Fruit fly (Drosophila melanogaster) whole organism, embryonic: Measurements from ENCODE around the gene CG12438.

Source experiments
- CG12071 ChIP-seq: fragments of 200-800 bp; sonication (Bioruptor generic); optimal IDR thresholded peaks from 3 replicates; lab custom pipeline; 2018; ENCODE audit warnings: missing biosample characterization, mild to moderate bottlenecking, missing genetic modification characterization
- CG1233 ChIP-seq: fragments of 200-800 bp; sonication (Bioruptor generic); optimal IDR thresholded peaks from 4 replicates; lab custom pipeline; 2018; ENCODE audit warnings: missing biosample characterization, mild to moderate bottlenecking, missing genetic modification characterization
- CG13296 ChIP-seq: fragments of 200-800 bp; sonication (Bioruptor generic); optimal IDR thresholded peaks from 3 replicates; lab custom pipeline; 2018; ENCODE audit warnings: missing biosample characterization, mild to moderate bottlenecking, missing genetic modification characterization
- CG13624 ChIP-seq: fragments of 200-800 bp; sonication (Bioruptor generic); optimal IDR thresholded peaks from 2 replicates; lab custom pipeline; 2016; ENCODE audit warnings: missing biosample characterization, missing genetic modification characterization
- CG14860 ChIP-seq: fragments of 200-800 bp; sonication (Bioruptor generic); IDR thresholded peaks from 3 replicates; pipeline ENCODE4 v1.3.6; 2022; ENCODE audit warnings: missing biosample characterization, missing genetic modification characterization; ENCODE audit not compliant: partially characterized antibody
- CG15269 ChIP-seq: fragments of 200-800 bp; sonication (Bioruptor generic); optimal IDR thresholded peaks from 2 replicates; lab custom pipeline; 2018; ENCODE audit warnings: missing biosample characterization, mild to moderate bottlenecking, missing genetic modification characterization, moderate library complexity
- CG15696 ChIP-seq: fragments of 200-800 bp; sonication (Bioruptor generic); optimal IDR thresholded peaks from 2 replicates; lab custom pipeline; 2019; ENCODE audit warnings: missing biosample characterization, mild to moderate bottlenecking, missing genetic modification characterization, moderate library complexity
- CG1603 ChIP-seq: fragments of 200-800 bp; sonication (Bioruptor generic); optimal IDR thresholded peaks from 2 replicates; lab custom pipeline; 2019; ENCODE audit warnings: missing biosample characterization, mild to moderate bottlenecking, missing genetic modification characterization, moderate library complexity
- CG2678 ChIP-seq: fragments of 200-800 bp; sonication (Bioruptor generic); optimal IDR thresholded peaks from 3 replicates; lab custom pipeline; 2019; ENCODE audit warnings: missing biosample characterization, mild to moderate bottlenecking, missing genetic modification characterization, moderate library complexity
- CG31388 ChIP-seq: fragments of 200-800 bp; sonication (Bioruptor generic); optimal IDR thresholded peaks from 2 replicates; lab custom pipeline; 2016; ENCODE audit warnings: missing biosample characterization, missing genetic modification characterization
- CG32772 ChIP-seq: fragments of 200-800 bp; sonication (Bioruptor generic); IDR thresholded peaks from 2 replicates; pipeline ENCODE4 v1.3.6; 2022; ENCODE audit warnings: missing biosample characterization, missing genetic modification characterization
- CG6254 ChIP-seq: fragments of 200-800 bp; sonication (Bioruptor generic); optimal IDR thresholded peaks from 3 replicates; lab custom pipeline; 2017; ENCODE audit warnings: mild to moderate bottlenecking, missing biosample characterization, missing genetic modification reagents, missing genetic modification characterization
- CG7357 ChIP-seq: fragments of 200-800 bp; sonication (Bioruptor generic); IDR thresholded peaks from 3 replicates; pipeline ENCODE4 v1.3.6; 2022; ENCODE audit warnings: missing biosample characterization, missing genetic modification characterization
- CG7928 ChIP-seq: fragments of 200-800 bp; sonication (Bioruptor generic); optimal IDR thresholded peaks from 2 replicates; lab custom pipeline; 2017; ENCODE audit warnings: missing biosample characterization, mild to moderate bottlenecking, missing genetic modification characterization
- CG9609 ChIP-seq: fragments of 200-800 bp; sonication (Bioruptor generic); optimal IDR thresholded peaks from 3 replicates; lab custom pipeline; 2016; ENCODE audit warnings: missing biosample characterization, missing genetic modification characterization
- Dfd ChIP-seq, 2 experiments: fragments of >200 bp; optimal IDR thresholded peaks; 2 replicates each; lab custom pipeline; 2017; ENCODE audit warnings: missing biosample characterization in 2 of 2, missing genetic modification characterization in 2 of 2
- Dip3 ChIP-seq: fragments of 200-800 bp; sonication (Bioruptor generic); optimal IDR thresholded peaks from 3 replicates; lab custom pipeline; 2016; ENCODE audit warnings: missing biosample characterization, missing genetic modification characterization
- E2f2 ChIP-seq: fragments of 200-800 bp; sonication (Bioruptor generic); IDR thresholded peaks from 2 replicates; pipeline ENCODE4 v1.3.6; 2022; ENCODE audit warnings: missing biosample characterization, missing genetic modification characterization
- Fer1 ChIP-seq: fragments of 200-800 bp; sonication (Bioruptor generic); optimal IDR thresholded peaks from 2 replicates; lab custom pipeline; 2017; ENCODE audit warnings: missing biosample characterization, mild to moderate bottlenecking, missing genetic modification characterization
- Gsc ChIP-seq: fragments of 200-800 bp; sonication (Bioruptor generic); IDR thresholded peaks from 2 replicates; pipeline ENCODE4 v1.3.6; 2022; ENCODE audit warnings: missing biosample characterization, missing genetic modification characterization
- Kr ChIP-seq: fragments of 200-800 bp; sonication (Bioruptor generic); optimal IDR thresholded peaks from 2 replicates; lab custom pipeline; 2017; ENCODE audit warnings: missing biosample characterization, mild to moderate bottlenecking, missing genetic modification characterization
- Mad ChIP-seq: fragments of 200-800 bp; sonication (Bioruptor generic); optimal IDR thresholded peaks from 2 replicates; lab custom pipeline; 2016; ENCODE audit warnings: missing biosample characterization, missing genetic modification characterization
- Max ChIP-seq: fragments of 200-800 bp; sonication (Bioruptor generic); optimal IDR thresholded peaks from 2 replicates; lab custom pipeline; 2016; ENCODE audit warnings: missing biosample characterization, mild to moderate bottlenecking, missing genetic modification characterization
- Mrtf ChIP-seq: fragments of 200-800 bp; sonication (Bioruptor generic); IDR thresholded peaks from 3 replicates; pipeline ENCODE4 v1.3.6; 2022; ENCODE audit warnings: missing biosample characterization, missing genetic modification characterization
- NC2β ChIP-seq: fragments of 200-800 bp; sonication (Bioruptor generic); optimal IDR thresholded peaks from 2 replicates; lab custom pipeline; 2016; ENCODE audit warnings: missing biosample characterization, missing genetic modification characterization
- NFAT ChIP-seq: fragments of 200-800 bp; sonication (Bioruptor generic); IDR thresholded peaks from 2 replicates; pipeline ENCODE4 v1.3.6; 2022; ENCODE audit warnings: missing biosample characterization, missing genetic modification characterization
- NK7.1 ChIP-seq: fragments of 200-800 bp; sonication (Bioruptor generic); optimal IDR thresholded peaks from 3 replicates; lab custom pipeline; 2016; ENCODE audit warnings: missing biosample characterization, missing genetic modification characterization
- Side ChIP-seq: fragments of 200-800 bp; sonication (Bioruptor generic); optimal IDR thresholded peaks from 2 replicates; lab custom pipeline; 2016; ENCODE audit warnings: missing biosample characterization, missing genetic modification characterization
- Sin3A ChIP-seq: fragments of >200 bp; optimal IDR thresholded peaks from 2 replicates; lab custom pipeline; 2018
- Spps ChIP-seq: fragments of 200-800 bp; sonication (Bioruptor generic); optimal IDR thresholded peaks from 2 replicates; lab custom pipeline; 2018; ENCODE audit warnings: missing biosample characterization, mild to moderate bottlenecking, missing genetic modification characterization
- Tbp ChIP-seq: fragments of >200 bp; optimal IDR thresholded peaks from 2 replicates; lab custom pipeline; 2018; ENCODE audit warnings: missing biosample characterization, missing genetic modification characterization
- br ChIP-seq: fragments of >200 bp; optimal IDR thresholded peaks from 2 replicates; lab custom pipeline; 2017
- crp ChIP-seq, 2 experiments: fragments of 200-800 bp; sonication (Bioruptor generic); optimal IDR thresholded peaks; 2 replicates in 1 of 2; 3 replicates in 1 of 2; lab custom pipeline; 2017; ENCODE audit warnings: missing biosample characterization in 2 of 2, missing genetic modification characterization in 2 of 2, mild to moderate bottlenecking in 1 of 2, moderate library complexity in 1 of 2
- grn ChIP-seq: fragments of 200-800 bp; sonication (Bioruptor generic); optimal IDR thresholded peaks from 3 replicates; lab custom pipeline; 2017; ENCODE audit warnings: missing biosample characterization, missing genetic modification characterization
- h ChIP-seq: fragments of >200 bp; optimal IDR thresholded peaks from 2 replicates; lab custom pipeline; 2017
- ham ChIP-seq: fragments of 200-800 bp; sonication (Bioruptor generic); IDR thresholded peaks from 2 replicates; pipeline ENCODE4 v1.3.6; 2022; ENCODE audit warnings: missing biosample characterization, missing genetic modification characterization
- nerfin-2 ChIP-seq: fragments of 200-800 bp; sonication (Bioruptor generic); IDR thresholded peaks from 2 replicates; pipeline ENCODE4 v1.3.6; 2022; ENCODE audit warnings: missing biosample characterization, missing genetic modification characterization; ENCODE audit not compliant: partially characterized antibody
- nmo ChIP-seq: fragments of 200-800 bp; sonication (Bioruptor generic); optimal IDR thresholded peaks from 2 replicates; lab custom pipeline; 2018; ENCODE audit warnings: missing biosample characterization, mild to moderate bottlenecking, missing genetic modification characterization, moderate library complexity
- onecut ChIP-seq: fragments of 200-800 bp; sonication (Bioruptor generic); IDR thresholded peaks from 2 replicates; pipeline ENCODE4 v1.3.6; 2022; ENCODE audit warnings: missing biosample characterization, missing genetic modification characterization
- pho ChIP-seq: fragments of 200-800 bp; sonication (Bioruptor generic); optimal IDR thresholded peaks from 2 replicates; lab custom pipeline; 2016; ENCODE audit warnings: missing biosample characterization, missing genetic modification characterization
- phol ChIP-seq: fragments of 200-800 bp; sonication (Bioruptor generic); optimal IDR thresholded peaks from 3 replicates; lab custom pipeline; 2018; ENCODE audit warnings: missing biosample characterization, mild to moderate bottlenecking, missing genetic modification characterization, moderate library complexity
- pum ChIP-seq: fragments of 200-800 bp; sonication (Bioruptor generic); optimal IDR thresholded peaks from 2 replicates; lab custom pipeline; 2016; ENCODE audit warnings: missing biosample characterization, missing genetic modification characterization
- salm ChIP-seq: fragments of 200-800 bp; sonication (Bioruptor generic); optimal IDR thresholded peaks from 2 replicates; lab custom pipeline; 2018; ENCODE audit warnings: missing biosample characterization, mild to moderate bottlenecking, missing genetic modification characterization
- sd ChIP-seq: fragments of 200-800 bp; sonication (Bioruptor generic); optimal IDR thresholded peaks from 3 replicates; lab custom pipeline; 2018; ENCODE audit warnings: missing biosample characterization, mild to moderate bottlenecking, missing genetic modification characterization, moderate library complexity
- shn ChIP-seq: fragments of 200-800 bp; sonication (Bioruptor generic); optimal IDR thresholded peaks from 3 replicates; lab custom pipeline; 2016; ENCODE audit warnings: missing biosample characterization, missing genetic modification characterization
- sim ChIP-seq: fragments of 200-800 bp; sonication (Bioruptor generic); IDR thresholded peaks from 2 replicates; pipeline ENCODE4 v1.3.6; 2022; ENCODE audit warnings: missing biosample characterization, missing genetic modification characterization
- sna ChIP-seq: fragments of 200-800 bp; sonication (Bioruptor generic); IDR thresholded peaks from 2 replicates; pipeline ENCODE4 v1.3.6; 2022; ENCODE audit warnings: missing biosample characterization, missing genetic modification characterization; ENCODE audit not compliant: partially characterized antibody
- toy ChIP-seq: fragments of 200-800 bp; sonication (Bioruptor generic); IDR thresholded peaks from 2 replicates; pipeline ENCODE4 v1.3.6; 2022; ENCODE audit warnings: missing biosample characterization, missing genetic modification characterization
- trh ChIP-seq: fragments of 200-800 bp; sonication (Bioruptor generic); optimal IDR thresholded peaks from 2 replicates; lab custom pipeline; 2016; ENCODE audit warnings: missing biosample characterization, missing genetic modification characterization
- yki ChIP-seq: fragments of >200 bp; optimal IDR thresholded peaks from 3 replicates; lab custom pipeline; 2018
- zen2 ChIP-seq: fragments of 200-800 bp; sonication (Bioruptor generic); IDR thresholded peaks from 3 replicates; pipeline ENCODE4 v1.3.6; 2022; ENCODE audit warnings: missing biosample characterization, missing genetic modification characterization; ENCODE audit not compliant: partially characterized antibody

Gene CG12438

DNA sequence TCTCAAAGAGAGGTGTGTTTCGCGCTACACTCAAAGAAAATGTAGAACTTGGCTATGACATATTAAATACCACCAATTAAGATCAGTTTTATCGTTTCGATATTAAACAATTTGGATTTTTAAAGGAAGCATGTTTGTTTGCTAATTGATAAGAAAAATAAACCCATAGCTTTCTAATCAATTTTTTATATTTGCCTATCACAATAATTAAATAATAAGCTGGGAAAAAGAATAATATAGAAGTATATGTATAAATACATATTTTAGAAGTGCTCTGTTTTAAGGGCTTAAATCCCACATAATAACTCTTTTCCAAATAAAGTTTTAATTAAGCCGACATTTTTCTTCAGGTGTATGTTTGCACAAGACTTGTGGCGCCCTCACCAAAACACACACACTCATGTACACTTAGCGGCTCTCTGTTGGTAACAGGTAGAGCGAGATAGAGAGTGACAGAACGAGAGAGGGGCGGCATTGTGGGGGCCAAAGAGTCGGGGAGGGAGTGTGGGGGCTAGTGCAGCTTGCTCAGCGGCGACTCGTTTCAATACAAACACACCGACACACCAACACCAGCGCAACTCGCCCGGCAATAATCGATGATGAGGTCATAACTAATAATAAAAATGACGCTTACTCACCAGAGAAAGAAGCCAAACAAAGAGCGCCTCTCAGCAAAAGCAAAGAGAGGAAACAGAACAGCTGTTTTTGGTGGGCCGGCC lies 34.3 kb upstream of the CG12438 start (continued):
- TF ChIP-seq CG7928 (peak; percentile 52), CG1233 (GFP tag; lab: Kevin White, UChicago) (peak; percentile 90), shn (GFP tag; lab: Kevin White, UChicago) (peak; percentile 43), NK7.1 (no peak), Gsc (GFP tag; lab: Robert Waterston, UW) (no peak), NC2β (GFP tag; lab: Kevin White, UChicago) (peak; percentile 23), Mad (GFP tag; lab: Kevin White, UChicago) (peak; percentile 79), Kr (GFP tag; lab: Kevin White, UChicago) (no peak), CG2678 (tag; lab: Kevin White, UChicago) (peak; percentile 96), grn (GFP tag; lab: Kevin White, UChicago) (no peak), Dfd (GFP tag; optimal IDR thresholded peaks at IDR 0.05; lab: Kevin White, UChicago) (peak in 1 of 2 experiments; percentile 83), CG1603 (tag; lab: Kevin White, UChicago) (peak; percentile 54), Mrtf (GFP tag; lab: Robert Waterston, UW) (peak; percentile 73; the same call in 2 of the 3 replicates), onecut (peak; percentile 86), toy (GFP tag; lab: Robert Waterston, UW) (peak; percentile 72; the same call in 1 of the 2 replicates), CG14860 (GFP tag; lab: Robert Waterston, UW) (no peak), Dip3 (GFP tag; lab: Kevin White, UChicago) (peak; percentile 74), pho (peak; percentile 73), nerfin-2 (GFP tag; lab: Robert Waterston, UW) (0 out of 2 replicates have a peak, but pooled peaks have one; percentile 38), CG31388 (GFP tag; lab: Kevin White, UChicago) (peak; percentile 45), CG12071 (GFP tag; lab: Kevin White, UChicago) (peak; percentile 68), CG32772 (GFP tag; lab: Robert Waterston, UW) (peak; percentile 65), h (lab: Kevin White, UChicago) (no peak), phol (tag; lab: Kevin White, UChicago) (peak; percentile 92), E2f2 (GFP tag; lab: Robert Waterston, UW) (peak; percentile 59), CG13624 (GFP tag; lab: Kevin White, UChicago) (peak; percentile 52), nmo (GFP tag; lab: Kevin White, UChicago) (peak; percentile 94), sd (tag; lab: Kevin White, UChicago) (peak; percentile 81), salm (tag; lab: Kevin White, UChicago) (peak; percentile 81), CG15269 (tag; lab: Kevin White, UChicago) (peak; percentile 95), CG13296 (GFP tag; lab: Kevin White, UChicago) (peak; percentile 91), Tbp (GFP tag; lab: Kevin White, UChicago) (no peak), CG6254 (GFP tag; lab: Kevin White, UChicago) (peak; percentile 72), sim (GFP tag; lab: Robert Waterston, UW) (no peak), Fer1 (GFP tag; lab: Kevin White, UChicago) (peak; percentile 91), Spps (tag; lab: Kevin White, UChicago) (peak; percentile 66), zen2 (GFP tag; lab: Robert Waterston, UW) (no peak), pum (GFP tag; lab: Kevin White, UChicago) (peak; percentile 12), NFAT (peak; percentile 32), CG15696 (tag; lab: Kevin White, UChicago) (peak; percentile 62), yki (lab: Kevin White, UChicago) (no peak), Side (GFP tag; lab: Kevin White, UChicago) (peak; percentile 28), br (lab: Kevin White, UChicago) (no peak), trh (GFP tag; lab: Kevin White, UChicago) (peak; percentile 81), CG9609 (GFP tag; lab: Kevin White, UChicago) (peak; percentile 29), sna (GFP tag; lab: Robert Waterston, UW) (peak; percentile 41; the same call in 1 of the 2 replicates), Max (GFP tag; lab: Kevin White, UChicago) (peak; percentile 89), ham (no peak), crp (GFP tag; optimal IDR thresholded peaks at IDR 0.05; lab: Kevin White, UChicago) (peak in 1 of 2 experiments; percentile 65), Sin3A (lab: Kevin White, UChicago) (no peak), CG7357 (peak; percentile 54)
